Worm (Caenorhabditis elegans): ENCODE data around the gene pals-18.

pals-18 gene

DNA sequence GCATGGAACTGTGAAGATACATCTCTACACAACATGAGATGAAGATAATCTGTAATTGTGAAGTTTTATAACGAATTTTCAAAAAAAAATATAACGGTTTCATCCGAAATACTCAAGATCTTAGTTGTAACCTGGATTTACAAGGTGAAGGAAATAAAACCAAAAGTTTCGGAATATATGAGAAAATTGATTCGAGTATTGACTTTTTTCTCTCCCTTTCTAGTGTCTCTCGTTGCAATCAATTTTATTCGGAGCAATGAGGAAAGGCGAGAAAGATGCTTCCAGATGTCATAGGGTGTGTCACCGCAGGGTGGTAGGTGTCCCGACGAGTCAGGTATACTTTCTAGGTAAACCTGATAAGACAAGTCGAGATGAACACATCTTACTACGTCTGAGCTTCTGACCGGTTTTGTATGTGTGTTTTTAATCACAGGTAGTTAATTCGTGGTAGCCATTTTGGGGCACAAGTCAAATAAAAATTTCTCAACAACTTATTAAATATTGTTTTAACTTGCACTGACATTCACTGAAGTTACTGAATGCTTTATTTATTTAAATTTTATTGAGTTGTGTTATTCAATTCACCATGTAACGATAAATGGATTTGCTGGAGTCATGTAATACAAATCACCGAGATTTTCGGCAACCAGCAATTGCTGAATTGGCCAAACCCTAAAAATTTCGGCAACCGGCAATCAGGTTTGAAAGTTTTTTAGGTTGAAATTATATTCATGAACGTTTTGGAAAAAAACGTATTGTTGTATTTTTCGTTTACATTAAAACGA, 14.7 kb upstream of the pals-18 start, which contains the start of gene pals-20:
pals-20 (minus strand) TSS at position 51 of the 785 bp plus-strand sequence.
- TF ChIP-seq W03F9.2 (tag; optimal IDR thresholded peaks at IDR 0.05): no peak
- no peak for TF ChIP-seq him-1 (tag; optimal IDR thresholded peaks at IDR 0.05)

DNA sequence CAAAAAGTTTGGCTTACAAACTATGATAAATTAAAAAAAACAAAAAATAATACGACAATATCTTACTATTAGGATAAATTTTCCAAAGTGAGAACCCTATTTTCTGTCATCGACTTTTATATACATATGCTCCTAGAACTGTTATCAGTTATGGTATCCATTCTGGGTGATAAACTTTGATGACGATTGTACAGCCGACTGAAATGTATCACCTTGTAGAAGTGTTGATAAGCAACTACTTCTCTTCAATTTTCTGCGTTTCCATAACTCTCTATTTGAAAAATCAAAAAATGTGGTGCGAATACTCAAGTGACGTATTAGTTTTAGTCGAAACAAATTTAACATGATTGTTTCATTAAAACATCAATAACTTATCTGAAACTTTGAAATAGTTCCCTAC, 13.2 kb upstream of the pals-18 start:
- TF ChIP-seq dao-5 (tag; optimal IDR thresholded peaks at IDR 0.05) (no peak), him-1 (tag; optimal IDR thresholded peaks at IDR 0.05) (no peak), W03F9.2 (tag; optimal IDR thresholded peaks at IDR 0.05) (no peak)

DNA sequence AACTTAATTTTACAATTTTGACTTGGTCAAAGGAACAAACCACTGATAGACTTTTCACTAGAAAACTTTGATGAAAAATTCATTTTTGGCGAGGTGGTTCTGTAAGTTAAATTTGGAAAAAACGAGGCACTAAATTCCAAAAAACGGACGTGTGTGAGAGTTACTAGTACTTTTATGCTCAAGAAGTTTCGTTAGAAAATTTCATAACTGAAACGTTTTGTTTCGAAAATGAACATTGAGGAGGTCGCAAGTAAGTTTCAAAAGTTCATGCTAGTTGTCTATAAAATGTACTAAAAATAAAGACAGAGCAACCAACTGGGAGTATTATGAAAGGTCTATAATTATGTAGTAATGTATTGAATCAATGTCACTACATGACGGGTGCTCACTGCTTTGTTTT, 11.5 kb upstream of the pals-18 start, which contains the start of gene pals-17:
pals-17 (minus strand) TSS at position 101 of the 400 bp plus-strand sequence.
- TF ChIP-seq W03F9.2 (tag; optimal IDR thresholded peaks at IDR 0.05) (no peak), dao-5 (tag; optimal IDR thresholded peaks at IDR 0.05) (no peak), him-1 (tag; optimal IDR thresholded peaks at IDR 0.05) (no peak)

DNA sequence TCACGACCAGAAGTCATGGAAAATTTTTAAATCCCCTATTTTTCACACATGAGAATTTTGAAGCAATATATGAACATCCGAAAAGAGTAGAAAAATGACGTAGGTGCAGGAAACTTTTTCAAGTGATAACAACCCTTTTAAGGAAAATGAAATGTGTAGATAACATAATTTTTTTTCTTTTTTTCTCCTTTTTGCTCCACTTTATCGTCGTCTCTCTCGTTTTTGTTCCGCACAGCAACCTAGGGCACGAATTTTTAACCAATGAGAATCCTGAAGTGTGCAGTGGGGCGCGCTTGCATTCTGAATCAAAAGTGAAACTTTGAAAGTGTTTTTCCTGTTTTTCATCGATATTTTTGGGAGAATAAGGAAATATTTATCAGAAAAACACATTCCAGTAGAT, 10.4 kb upstream of the pals-18 start:
- no peak for TF ChIP-seq dao-5 (tag; optimal IDR thresholded peaks at IDR 0.05)
- TF ChIP-seq him-1 (tag; optimal IDR thresholded peaks at IDR 0.05): no peak
- TF ChIP-seq W03F9.2 (tag; optimal IDR thresholded peaks at IDR 0.05): no peak

DNA sequence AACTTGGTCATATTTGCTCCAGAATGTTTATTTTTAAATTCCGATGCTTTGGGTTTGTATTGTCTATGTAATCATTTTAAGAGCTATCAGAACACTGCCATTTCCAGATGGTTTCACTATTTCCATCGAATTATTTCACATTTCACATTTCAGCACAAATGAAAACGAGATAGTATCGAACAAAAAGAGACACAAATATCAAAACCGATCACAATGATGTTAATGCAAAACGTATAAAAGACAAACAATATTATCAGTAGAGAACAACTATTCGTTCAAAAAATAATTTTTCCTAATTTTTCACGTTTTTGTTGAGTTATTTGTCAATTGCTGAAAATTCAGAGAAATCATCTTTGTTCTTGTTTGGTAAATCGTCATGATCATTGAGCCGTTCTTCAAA, 7.9 kb upstream of the pals-18 start:
- no peak for TF ChIP-seq dao-5 (tag; optimal IDR thresholded peaks at IDR 0.05)
- no peak for TF ChIP-seq him-1 (tag; optimal IDR thresholded peaks at IDR 0.05)
- TF ChIP-seq W03F9.2 (tag; optimal IDR thresholded peaks at IDR 0.05): no peak

DNA sequence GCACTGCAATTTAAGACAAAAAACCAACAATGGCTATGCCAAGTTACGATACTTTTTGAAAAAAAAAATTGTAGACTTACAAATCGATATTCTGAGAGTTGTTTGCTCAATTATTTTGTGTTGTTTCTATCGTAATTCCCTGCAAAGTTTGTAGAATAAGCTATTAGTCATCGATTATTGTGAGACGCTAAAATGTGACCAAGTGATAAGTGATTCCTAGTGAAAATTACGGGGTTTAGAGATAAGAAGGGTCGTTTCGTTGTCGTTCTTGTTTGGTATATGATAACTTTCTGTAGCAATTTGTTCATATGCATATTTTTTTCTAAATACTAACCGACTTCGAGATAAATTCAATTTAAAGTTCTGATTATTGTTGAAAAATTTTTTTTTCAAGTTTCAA, 5.0 kb upstream of the pals-18 start:
- TF ChIP-seq dao-5 (tag; optimal IDR thresholded peaks at IDR 0.05) (no peak), him-1 (tag; optimal IDR thresholded peaks at IDR 0.05) (no peak), W03F9.2 (tag; optimal IDR thresholded peaks at IDR 0.05) (no peak)

DNA sequence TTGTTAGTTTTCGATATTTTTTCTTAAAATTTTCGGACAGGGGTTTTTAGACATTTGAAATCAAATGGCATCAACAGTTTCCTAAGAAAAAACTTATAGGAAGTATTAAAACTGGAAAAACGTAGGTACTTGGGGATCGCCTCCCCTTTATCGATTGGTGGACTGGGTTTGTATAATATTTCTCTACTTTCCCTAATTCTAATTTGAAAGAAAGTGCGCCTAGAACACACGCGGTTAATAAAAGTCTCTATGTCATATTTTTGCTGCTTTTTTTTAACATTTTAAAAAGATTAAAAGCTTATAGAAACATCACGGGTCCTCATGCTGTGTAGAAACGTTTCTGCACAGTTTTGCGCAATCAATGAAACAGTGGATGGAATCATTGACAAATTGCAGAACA, 3.5 kb upstream of the pals-18 start, which contains the start of gene pals-16:
pals-16 (plus strand) TSS at position 301 of the 400 bp plus-strand sequence.
- no peak for TF ChIP-seq dao-5 (tag; optimal IDR thresholded peaks at IDR 0.05)

DNA sequence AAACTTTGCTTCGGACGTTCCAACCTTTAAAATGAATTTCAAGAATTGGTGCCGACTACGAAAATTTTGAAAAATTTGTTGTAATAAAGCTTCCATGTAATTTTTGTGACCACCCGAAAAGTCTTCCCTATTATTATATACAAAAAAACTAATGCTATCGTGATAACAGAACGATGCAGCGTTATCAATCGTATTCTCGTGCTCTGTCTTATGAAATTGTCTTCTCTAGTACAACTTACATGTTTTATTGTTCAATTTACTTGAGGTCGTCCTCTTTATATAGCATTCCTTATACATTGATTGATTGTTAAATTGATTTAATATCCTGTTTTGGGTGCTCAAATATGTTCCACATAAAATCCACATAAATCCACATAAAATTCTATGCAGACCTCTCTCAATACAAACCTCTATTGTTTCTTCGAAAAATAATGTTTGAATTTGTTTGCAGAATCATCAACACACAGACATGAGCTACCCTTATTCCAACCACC, 1.7 kb upstream of the pals-18 start, which contains the start of gene pals-19:
pals-19 (plus strand) TSS at position 444 of the 494 bp plus-strand sequence.
- no peak for TF ChIP-seq dao-5 (tag; optimal IDR thresholded peaks at IDR 0.05)
- no peak for TF ChIP-seq him-1 (tag; optimal IDR thresholded peaks at IDR 0.05)
- no peak for TF ChIP-seq W03F9.2 (tag; optimal IDR thresholded peaks at IDR 0.05)

DNA sequence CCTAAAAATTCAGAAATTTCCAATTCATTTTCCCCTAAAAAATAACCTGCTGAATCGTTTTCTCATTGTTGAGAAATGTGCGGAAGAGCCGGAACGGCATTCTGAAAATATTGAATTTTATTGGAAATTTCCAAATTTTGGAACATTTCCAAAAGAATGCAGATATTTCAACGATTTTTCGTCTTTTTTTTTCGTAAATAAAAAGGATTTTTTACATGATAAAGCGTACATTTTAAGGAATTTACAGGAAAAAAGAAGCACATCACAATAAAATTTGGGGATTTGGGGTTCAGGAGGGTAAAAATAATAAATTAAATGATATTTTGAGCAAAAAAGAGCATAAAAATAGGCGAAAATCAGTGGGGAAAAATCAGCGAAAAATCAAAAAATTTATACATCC, 5.9 kb downstream of the pals-18 start, which contains the start of gene Y82E9BR.22:
Y82E9BR.22 (minus strand) TSS at position 101 of the 400 bp plus-strand sequence.
- TF ChIP-seq dao-5 (tag; optimal IDR thresholded peaks at IDR 0.05) (no peak), W03F9.2 (tag; optimal IDR thresholded peaks at IDR 0.05) (no peak), him-1 (tag; optimal IDR thresholded peaks at IDR 0.05) (no peak)

DNA sequence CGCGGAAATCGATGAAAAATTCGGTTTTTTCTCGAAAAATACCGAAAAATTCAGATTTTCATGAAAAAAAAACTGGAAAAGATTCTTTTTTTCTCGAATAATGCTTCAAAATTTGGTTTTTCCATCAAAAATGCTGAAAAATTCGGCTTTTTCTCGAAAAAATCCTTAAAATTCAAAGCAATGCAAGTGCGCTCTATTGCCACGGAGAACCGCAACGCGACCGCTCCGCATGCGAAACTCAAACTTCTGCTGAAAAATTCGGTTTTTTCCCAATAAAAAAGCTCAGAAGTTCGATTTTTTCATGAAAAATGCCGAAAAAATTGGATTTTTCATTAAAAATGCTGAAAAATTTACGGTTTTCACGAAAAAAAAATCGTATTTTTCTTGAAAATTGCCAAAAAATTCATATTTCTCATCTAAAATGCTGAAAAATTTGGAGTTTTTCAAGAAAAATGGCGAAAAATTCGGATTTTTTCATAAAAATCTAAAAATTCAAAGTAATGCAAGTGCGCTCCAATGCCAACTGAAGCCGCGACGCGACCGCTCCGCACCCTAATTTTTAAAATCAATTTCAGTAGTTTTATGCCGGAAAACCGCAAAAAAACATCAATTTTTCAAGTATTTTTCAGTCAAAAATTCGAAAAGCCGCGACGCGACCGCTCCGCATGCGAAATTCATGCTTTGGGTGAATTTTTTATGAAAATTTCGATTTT, 10.1 kb downstream of the pals-18 start:
- TF ChIP-seq dao-5 (tag; optimal IDR thresholded peaks at IDR 0.05): no peak
- TF ChIP-seq W03F9.2 (tag; optimal IDR thresholded peaks at IDR 0.05): no peak
- no peak for TF ChIP-seq him-1 (tag; optimal IDR thresholded peaks at IDR 0.05)

DNA sequence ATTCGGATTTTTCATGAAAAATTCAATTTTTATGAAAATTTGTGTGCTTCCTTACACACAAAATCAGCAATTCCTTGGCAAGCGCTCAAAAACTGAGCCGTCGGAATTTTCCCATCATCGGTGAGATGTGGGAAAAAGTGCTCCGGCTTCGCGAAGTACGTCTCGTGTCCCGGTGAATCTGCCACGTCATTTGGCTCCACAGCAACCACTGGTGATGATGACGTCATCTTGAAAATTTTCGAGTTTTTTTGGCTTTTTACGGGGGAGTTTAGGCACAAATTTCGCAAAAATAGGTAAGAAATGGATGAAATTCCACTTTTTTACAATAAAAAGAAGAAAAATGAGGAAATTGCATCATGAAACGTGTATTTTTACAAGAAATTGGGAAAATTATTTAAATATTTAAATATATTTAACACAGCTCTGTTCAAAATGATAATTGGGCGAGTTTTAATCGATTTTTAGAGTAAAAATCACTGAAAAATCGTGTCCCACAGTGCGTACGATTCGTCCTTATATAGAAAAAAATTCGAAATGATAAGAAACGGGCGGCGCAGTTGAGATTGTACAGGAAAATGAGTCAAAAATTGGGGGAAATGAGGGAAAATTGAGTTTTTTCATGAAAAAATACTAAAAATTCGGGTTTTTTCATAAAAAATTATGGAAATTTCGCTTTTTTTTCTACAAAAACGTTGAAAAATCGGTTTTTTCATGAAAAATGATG, 10.8 kb downstream of the pals-18 start, which contains the start of gene Y82E9BR.14:
Y82E9BR.14 (minus strand) TSS at position 227 of the 724 bp plus-strand sequence.
- TF ChIP-seq him-1 (tag; optimal IDR thresholded peaks at IDR 0.05) (no peak), W03F9.2 (tag; optimal IDR thresholded peaks at IDR 0.05) (no peak), dao-5 (tag; optimal IDR thresholded peaks at IDR 0.05) (no peak)

DNA sequence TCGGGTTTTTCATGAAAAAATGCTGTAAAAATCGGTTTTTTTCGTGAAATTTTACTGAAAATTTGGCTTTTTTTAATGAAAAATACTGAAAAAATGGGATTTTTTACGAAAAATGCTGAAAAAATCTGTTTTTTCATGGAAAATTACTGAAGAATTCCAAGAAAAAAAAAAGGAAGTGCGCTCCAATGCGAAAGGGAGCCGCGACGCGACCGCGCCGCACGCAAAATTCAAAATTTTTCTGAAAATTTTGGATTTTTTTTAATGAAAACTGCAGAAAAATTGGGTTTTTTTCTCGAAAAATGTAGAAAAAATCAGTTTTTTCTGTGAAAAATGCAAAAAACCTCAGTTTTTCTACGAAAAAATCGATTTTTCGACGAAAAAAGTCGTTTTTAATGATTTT, 13.4 kb downstream of the pals-18 start:
- TF ChIP-seq W03F9.2 (tag; optimal IDR thresholded peaks at IDR 0.05) (no peak), him-1 (tag; optimal IDR thresholded peaks at IDR 0.05) (no peak)

DNA sequence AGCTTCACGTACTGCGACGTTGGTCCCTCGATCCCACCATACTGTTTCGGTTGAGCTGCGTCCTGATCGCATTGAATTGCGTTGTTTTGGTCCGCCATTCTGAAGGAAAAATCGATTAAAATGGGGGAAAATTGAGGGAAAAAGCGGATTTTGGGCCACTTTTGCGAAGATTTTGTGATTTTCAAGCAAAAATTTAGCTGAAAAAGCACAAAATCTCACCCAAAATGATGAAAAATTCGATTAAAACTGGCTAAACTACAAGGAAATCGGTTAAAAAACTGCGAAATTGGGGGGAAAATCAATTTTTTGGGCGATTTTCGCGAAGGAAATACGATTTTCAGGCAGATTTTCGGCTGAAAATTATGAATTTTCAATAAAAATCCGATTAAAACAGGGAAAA, 13.9 kb downstream of the pals-18 start, which contains the start of gene elc-1:
elc-1 (minus strand) TSS at position 101 of the 400 bp plus-strand sequence.
- TF ChIP-seq dao-5 (tag; optimal IDR thresholded peaks at IDR 0.05): no peak
- TF ChIP-seq him-1 (tag; optimal IDR thresholded peaks at IDR 0.05): no peak
- no peak for TF ChIP-seq W03F9.2 (tag; optimal IDR thresholded peaks at IDR 0.05)
